Worm (Caenorhabditis elegans) whole organism, L4 larva: Measurements from ENCODE around the gene Y55B1AR.4.

ENCODE experiments used
- ZK546.5 ChIP-seq, 2 experiments: sonication (generic microtip); optimal IDR thresholded peaks; 2 replicates each; lab custom pipeline; 2017; ENCODE audit warnings: missing biosample characterization in 2 of 2, missing genetic modification characterization in 2 of 2
- dpl-1 ChIP-seq: fragments of 150-350 bp; optimal IDR thresholded peaks from 2 replicates; lab custom pipeline; 2014; ENCODE audit warnings: missing biosample characterization, missing genetic modification reagents, missing genetic modification characterization
- fos-1 ChIP-seq: fragments of 150-350 bp; optimal IDR thresholded peaks from 2 replicates; lab custom pipeline; 2014; ENCODE audit warnings: missing biosample characterization, missing genetic modification characterization
- hlh-30 ChIP-seq: sonication (generic microtip); optimal IDR thresholded peaks from 2 replicates; lab custom pipeline; 2017; ENCODE audit warnings: antibody characterized with exemption, mild to moderate bottlenecking, missing genetic modification characterization, missing compliant biosample characterization; ENCODE audit not compliant: insufficient read depth
- lin-15B ChIP-seq: fragments of 150-350 bp; sonication (generic microtip); optimal IDR thresholded peaks from 3 replicates; lab custom pipeline; 2014; ENCODE audit warnings: missing biosample characterization, missing genetic modification characterization
- nhr-11 ChIP-seq: fragments of 150-350 bp; optimal IDR thresholded peaks from 2 replicates; lab custom pipeline; 2014; ENCODE audit warnings: missing biosample characterization, missing genetic modification characterization
- nhr-76 ChIP-seq: fragments of 150-350 bp; optimal IDR thresholded peaks from 2 replicates; lab custom pipeline; 2014; ENCODE audit warnings: missing biosample characterization, missing genetic modification characterization
- nhr-77 ChIP-seq: fragments of 150-350 bp; optimal IDR thresholded peaks from 2 replicates; lab custom pipeline; 2014; ENCODE audit warnings: missing biosample characterization, missing genetic modification characterization
- skn-1 ChIP-seq: fragments of 150-350 bp; optimal IDR thresholded peaks from 2 replicates; lab custom pipeline; 2014; ENCODE audit warnings: missing biosample characterization, missing genetic modification characterization

DNA sequence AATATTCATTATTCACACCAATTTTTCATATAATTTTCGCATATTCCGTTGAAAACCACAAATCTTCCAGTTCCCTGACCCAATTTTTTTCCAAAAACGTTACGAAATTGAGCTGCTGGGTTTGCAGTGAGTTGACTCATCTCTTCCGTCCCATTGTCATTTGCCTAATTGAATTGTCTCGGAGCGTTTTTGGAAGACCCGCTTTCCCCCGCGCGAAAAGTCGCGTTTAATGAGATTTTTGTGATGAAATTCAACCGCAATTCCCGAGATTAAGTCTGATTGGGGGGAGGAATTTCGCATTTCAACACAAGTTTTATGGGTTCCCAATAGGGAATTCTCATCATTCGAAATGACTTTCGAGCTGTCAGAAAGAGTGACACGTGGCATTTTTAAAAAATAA, 6.6 kb upstream of the Y55B1AR.4 start:
- no peak for TF ChIP-seq hlh-30 (tag; lab: Kevin White, UChicago)
- no peak for TF ChIP-seq nhr-77 (tag; lab: Kevin White, UChicago)
- no peak for TF ChIP-seq lin-15B (tag; lab: Kevin White, UChicago)
- TF ChIP-seq skn-1 (tag; lab: Kevin White, UChicago): no peak
- TF ChIP-seq fos-1 (tag; lab: Kevin White, UChicago): no peak
- TF ChIP-seq nhr-11: no peak
- no peak for TF ChIP-seq dpl-1 (GFP tag; lab: Kevin White, UChicago)
- TF ChIP-seq ZK546.5 (tag; optimal IDR thresholded peaks at IDR 0.05; lab: Kevin White, UChicago): no peak
- TF ChIP-seq nhr-76 (tag; lab: Kevin White, UChicago): no peak
